Worm (Caenorhabditis elegans): ENCODE data around the gene C17C3.3.

Gene C17C3.3

ce11 chrII:5578714-5579113, 17.2 kb downstream of the C17C3.3 start:
- TF ChIP-seq zfh-2 (GFP tag; conservative IDR thresholded peaks at IDR 0.05) (peak; percentile 74; the same call in 1 of the 2 replicates), egl-44 (GFP tag; IDR thresholded peaks at IDR 0.05) (no peak), egrh-3 (GFP tag; IDR thresholded peaks at IDR 0.05) (peak; percentile 76)

- 0 out of 2 replicates have a peak, but pooled peaks have one; percentile 56 for TF ChIP-seq bed-1 (GFP tag; IDR thresholded peaks at IDR 0.05)
- no peak for TF ChIP-seq ztf-18 (tag; optimal IDR thresholded peaks at IDR 0.05)
- TF ChIP-seq dox-1 (GFP tag; IDR thresholded peaks at IDR 0.05): no peak
- TF ChIP-seq athp-1 (tag; optimal IDR thresholded peaks at IDR 0.05): no peak
- TF ChIP-seq somi-1 (GFP tag; optimal IDR thresholded peaks at IDR 0.05): no peak
These were observed 17.7 kb downstream of the C17C3.3 start for ce11 chrII:5579236-5579635.

- TF ChIP-seq ZK185.1 (tag; optimal IDR thresholded peaks at IDR 0.05; ENCODE audit: poor library complexity, severe bottlenecking) (no peak), lir-1 (GFP tag; conservative IDR thresholded peaks at IDR 0.05) (no peak), F57A8.1 (GFP tag; optimal IDR thresholded peaks at IDR 0.05) (no peak), lin-26 (GFP tag; IDR thresholded peaks at IDR 0.05) (no peak), hlh-12 (tag; optimal IDR thresholded peaks at IDR 0.05) (no peak), dox-1 (GFP tag; IDR thresholded peaks at IDR 0.05) (no peak), ama-1 (optimal IDR thresholded peaks at IDR 0.05) (no peak), ama-1 (GFP tag; optimal IDR thresholded peaks at IDR 0.05) (no peak), pha-4 (tag; optimal IDR thresholded peaks at IDR 0.05) (no peak), lsl-1 (GFP tag; optimal IDR thresholded peaks at IDR 0.05) (no peak), rpc-1 (optimal IDR thresholded peaks at IDR 0.05) (no peak), rpc-1 (tag; optimal IDR thresholded peaks at IDR 0.05) (no peak), C17E4.6 (GFP tag; IDR thresholded peaks at IDR 0.05) (no peak), ceh-58 (GFP tag; IDR thresholded peaks at IDR 0.05) (no peak), T26A5.8 (tag; optimal IDR thresholded peaks at IDR 0.05) (no peak), K11D2.4 (GFP tag; IDR thresholded peaks at IDR 0.05) (no peak), nhr-27 (tag; optimal IDR thresholded peaks at IDR 0.05) (no peak), lin-35 (GFP tag; optimal IDR thresholded peaks at IDR 0.05) (no peak)
These were observed 20.8 kb downstream of the C17C3.3 start, which contains the start of gene T25E4.2 for ce11 chrII:5582309-5582708. Gene T25E4.2 (minus strand): TSS chrII:5582409.

ce11 chrII:5585788-5586187, 24.3 kb downstream of the C17C3.3 start, which contains the start of gene lys-8:
Gene lys-8 (plus strand): TSS chrII:5586178.
- TF ChIP-seq Y53G8AR.9 (GFP tag; conservative IDR thresholded peaks at IDR 0.05) (no peak), let-607 (tag; optimal IDR thresholded peaks at IDR 0.05) (peak in 1 of 2 experiments; percentile 13), egrh-3 (GFP tag; IDR thresholded peaks at IDR 0.05) (no peak), Y95B8A.8 (GFP tag; IDR thresholded peaks at IDR 0.05) (no peak), ceh-100 (GFP tag; IDR thresholded peaks at IDR 0.05) (no peak), ekl-4 (GFP tag; IDR thresholded peaks at IDR 0.05) (no peak), ztf-22 (GFP tag; optimal IDR thresholded peaks at IDR 0.05) (no peak), B0336.3 (GFP tag; IDR thresholded peaks at IDR 0.05) (no peak), egl-18 (GFP tag; IDR thresholded peaks at IDR 0.05) (no peak), madf-3 (GFP tag; IDR thresholded peaks at IDR 0.05) (no peak), nhr-179 (tag; optimal IDR thresholded peaks at IDR 0.05) (no peak), die-1 (tag; optimal IDR thresholded peaks at IDR 0.05) (no peak), Y67H2A.10 (GFP tag; conservative IDR thresholded peaks at IDR 0.05) (no peak), snpc-4 (GFP tag; optimal IDR thresholded peaks at IDR 0.05) (no peak), snpc-4 (tag; optimal IDR thresholded peaks at IDR 0.05) (peak in 1 of 4 experiments; percentile 49), lin-26 (GFP tag; IDR thresholded peaks at IDR 0.05) (no peak), attf-3 (GFP tag; conservative IDR thresholded peaks at IDR 0.05) (no peak), nhr-27 (tag; optimal IDR thresholded peaks at IDR 0.05) (no peak), nhr-80 (tag; optimal IDR thresholded peaks at IDR 0.05) (peak; percentile 93), ets-4 (GFP tag; optimal IDR thresholded peaks at IDR 0.05) (peak; percentile 44), lir-1 (GFP tag; conservative IDR thresholded peaks at IDR 0.05) (no peak), F49E8.2 (tag; optimal IDR thresholded peaks at IDR 0.05; ENCODE audit: insufficient read depth) (no peak), rec-8 (tag; optimal IDR thresholded peaks at IDR 0.05) (no peak), dox-1 (GFP tag; IDR thresholded peaks at IDR 0.05) (peak; percentile 46; the same call in 1 of the 2 replicates), nhr-120 (GFP tag; IDR thresholded peaks at IDR 0.05) (no peak), ztf-18 (tag; optimal IDR thresholded peaks at IDR 0.05) (no peak)
